Worm (Caenorhabditis elegans) whole organism, young adult: ENCODE measurements around the gene F18E9.3.
A peak's percentile ranks its signal among the peaks of the same experiment; 100 is the strongest.

Experiments used
- ama-1 ChIP-seq, 3 experiments: fragments of 150-350 bp in 1 of 3; sonication (generic microtip) in 2 of 3; optimal IDR thresholded peaks; 2 replicates each; lab custom pipeline; 2014 to 2018; ENCODE audit warnings: missing biosample characterization in 2 of 3, missing genetic modification characterization in 2 of 3, missing genetic modification reagents in 2 of 3
- ets-4 ChIP-seq: fragments of 200-800 bp; sonication (Bioruptor generic); optimal IDR thresholded peaks from 2 replicates; lab custom pipeline; 2018; ENCODE audit warnings: mild to moderate bottlenecking, missing genetic modification characterization, missing compliant biosample characterization

Gene F18E9.3

ce11 chrX:8638679-8639184 lies 52.8 kb downstream of the F18E9.3 start (continued):
- no peak for TF ChIP-seq ama-1 (optimal IDR thresholded peaks at IDR 0.05; lab: Kevin White, UChicago)
- peak in 1 of 2 experiments; percentile 64 for TF ChIP-seq ama-1 (GFP tag; optimal IDR thresholded peaks at IDR 0.05; lab: Kevin White, UChicago)
- TF ChIP-seq ets-4 (GFP tag; lab: Kevin White, UChicago), result no peak
